Worm (Caenorhabditis elegans) whole organism, young adult: ENCODE results near the gene hlh-10.

ENCODE experiments used
- C06A6.2 ChIP-seq: fragments of 200-800 bp; sonication (Bioruptor generic); conservative IDR thresholded peaks from 2 replicates; pipeline ENCODE4 v1.3.6; 2022; ENCODE audit warnings: missing genetic modification characterization, missing compliant biosample characterization
- F22D6.2 ChIP-seq: sonication (generic microtip); optimal IDR thresholded peaks from 2 replicates; lab custom pipeline; 2016; ENCODE audit warnings: mild to moderate bottlenecking, missing genetic modification characterization, missing compliant biosample characterization
- F57A8.1 ChIP-seq: fragments of 200-800 bp; sonication (Bioruptor generic); optimal IDR thresholded peaks from 2 replicates; lab custom pipeline; 2018; ENCODE audit warnings: mild to moderate bottlenecking, missing genetic modification characterization, moderate library complexity, missing compliant biosample characterization
- F57C9.4 ChIP-seq: sonication (generic microtip); optimal IDR thresholded peaks from 2 replicates; lab custom pipeline; 2017; ENCODE audit warnings: mild to moderate bottlenecking, missing genetic modification characterization, missing compliant biosample characterization
- K12H6.12 ChIP-seq: fragments of 200-800 bp; sonication (Bioruptor generic); optimal IDR thresholded peaks from 2 replicates; lab custom pipeline; 2018; ENCODE audit warnings: mild to moderate bottlenecking, missing genetic modification characterization, missing compliant biosample characterization
- Y53F4B.3 ChIP-seq: fragments of 200-800 bp; sonication (Bioruptor generic); IDR thresholded peaks from 2 replicates; pipeline ENCODE4 v1.3.6; 2022; ENCODE audit warnings: missing genetic modification reagents, missing genetic modification characterization, missing compliant biosample characterization
- Y53G8AR.9 ChIP-seq: fragments of 200-800 bp; sonication (Bioruptor generic); conservative IDR thresholded peaks from 2 replicates; pipeline ENCODE4 v1.3.6; 2022; ENCODE audit warnings: missing genetic modification reagents, missing genetic modification characterization, missing compliant biosample characterization
- Y79H2A.3 ChIP-seq: fragments of 200-800 bp; sonication (Bioruptor generic); conservative IDR thresholded peaks from 2 replicates; pipeline ENCODE4 v1.3.6; 2022; ENCODE audit warnings: missing genetic modification reagents, missing genetic modification characterization, missing compliant biosample characterization
- ama-1 ChIP-seq, 3 experiments: fragments of 150-350 bp in 1 of 3; sonication (generic microtip) in 2 of 3; optimal IDR thresholded peaks; 2 replicates each; lab custom pipeline; 2014 to 2018; ENCODE audit warnings: missing biosample characterization in 2 of 3, missing genetic modification characterization in 2 of 3, missing genetic modification reagents in 2 of 3
- aptf-3 ChIP-seq: fragments of 200-800 bp; sonication (Bioruptor generic); IDR thresholded peaks from 2 replicates; pipeline ENCODE4 v1.3.6; 2022; ENCODE audit warnings: missing genetic modification characterization, missing compliant biosample characterization
- athp-1 ChIP-seq: sonication (generic microtip); optimal IDR thresholded peaks from 2 replicates; lab custom pipeline; 2017; ENCODE audit warnings: mild to moderate bottlenecking, missing genetic modification characterization, missing compliant biosample characterization
- attf-5 ChIP-seq: fragments of 200-800 bp; sonication (Bioruptor generic); optimal IDR thresholded peaks from 2 replicates; lab custom pipeline; 2018; ENCODE audit warnings: mild to moderate bottlenecking, missing genetic modification characterization, missing compliant biosample characterization
- cebp-1 ChIP-seq, 2 experiments: fragments of 200-800 bp in 1 of 2; sonication (Bioruptor generic) in 1 of 2; sonication (generic microtip) in 1 of 2; IDR thresholded peaks in 1 of 2; optimal IDR thresholded peaks in 1 of 2; 2 replicates each; pipeline versions ENCODE4 v1.3.6 to Lab custom; 2017 to 2022; ENCODE audit warnings: missing compliant biosample characterization in 2 of 2, missing genetic modification characterization in 2 of 2, mild to moderate bottlenecking in 1 of 2, missing genetic modification reagents in 1 of 2, moderate library complexity in 1 of 2
- dpff-1 ChIP-seq: sonication (generic microtip); optimal IDR thresholded peaks from 2 replicates; lab custom pipeline; 2017; ENCODE audit warnings: mild to moderate bottlenecking, missing genetic modification characterization, missing compliant biosample characterization
- dpl-1 ChIP-seq: fragments of 150-350 bp; optimal IDR thresholded peaks from 2 replicates; lab custom pipeline; 2014; ENCODE audit warnings: missing biosample characterization, missing genetic modification reagents, missing genetic modification characterization
- efl-1 ChIP-seq: fragments of 150-350 bp; optimal IDR thresholded peaks from 2 replicates; lab custom pipeline; 2014; ENCODE audit warnings: missing biosample characterization, missing genetic modification reagents, missing genetic modification characterization
- ekl-4 ChIP-seq: fragments of 200-800 bp; sonication (Bioruptor generic); IDR thresholded peaks from 2 replicates; pipeline ENCODE4 v1.3.6; 2022; ENCODE audit warnings: missing genetic modification reagents, missing genetic modification characterization, missing compliant biosample characterization
- him-1 ChIP-seq: sonication (generic microtip); optimal IDR thresholded peaks from 2 replicates; lab custom pipeline; 2016; ENCODE audit warnings: missing genotype, missing genetic modification reagents, missing genetic modification characterization, missing compliant biosample characterization
- hmg-20 ChIP-seq: fragments of 200-800 bp; sonication (Bioruptor generic); IDR thresholded peaks from 2 replicates; pipeline ENCODE4 v1.3.6; 2022; ENCODE audit warnings: missing genetic modification reagents, missing genetic modification characterization, missing compliant biosample characterization
- hrde-1 ChIP-seq: sonication (generic microtip); optimal IDR thresholded peaks from 2 replicates; lab custom pipeline; 2016; ENCODE audit warnings: missing genetic modification characterization, mild to moderate bottlenecking, missing compliant biosample characterization, moderate library complexity, missing genotype, missing genetic modification reagents, borderline replicate concordance
- lag-1 ChIP-seq: fragments of 200-800 bp; sonication (Bioruptor generic); IDR thresholded peaks from 2 replicates; pipeline ENCODE4 v1.3.6; 2022; ENCODE audit warnings: missing genetic modification reagents, missing genetic modification characterization, missing compliant biosample characterization
- lin-26 ChIP-seq: fragments of 200-800 bp; sonication (Bioruptor generic); IDR thresholded peaks from 2 replicates; pipeline ENCODE4 v1.3.6; 2022; ENCODE audit warnings: missing genetic modification reagents, missing genetic modification characterization, missing compliant biosample characterization
- lin-35 ChIP-seq, 3 experiments: fragments of 150-350 bp in 2 of 3; sonication (generic microtip) in 1 of 3; optimal IDR thresholded peaks; 2 replicates each; lab custom pipeline; 2014 to 2018; ENCODE audit warnings: missing biosample characterization in 3 of 3, missing genetic modification characterization in 3 of 3, missing genetic modification reagents in 3 of 3
- madf-3 ChIP-seq: fragments of 200-800 bp; sonication (Bioruptor generic); IDR thresholded peaks from 2 replicates; pipeline ENCODE4 v1.3.6; 2022; ENCODE audit warnings: missing genetic modification reagents, missing genetic modification characterization, missing compliant biosample characterization
- madf-6 ChIP-seq: fragments of 200-800 bp; sonication (Bioruptor generic); IDR thresholded peaks from 2 replicates; pipeline ENCODE4 v1.3.6; 2022; ENCODE audit warnings: missing genetic modification reagents, missing genetic modification characterization, missing compliant biosample characterization
- madf-8 ChIP-seq: fragments of 200-800 bp; sonication (Bioruptor generic); conservative IDR thresholded peaks from 2 replicates; pipeline ENCODE4 v1.3.6; 2022; ENCODE audit warnings: missing genetic modification reagents, missing genetic modification characterization, missing compliant biosample characterization
- mes-4 ChIP-seq: sonication (generic microtip); optimal IDR thresholded peaks from 2 replicates; lab custom pipeline; 2016; ENCODE audit warnings: missing genotype, missing genetic modification characterization, missing compliant biosample characterization
- nhr-80 ChIP-seq: sonication (generic microtip); optimal IDR thresholded peaks from 2 replicates; lab custom pipeline; 2016; ENCODE audit warnings: missing genetic modification characterization, missing compliant biosample characterization
- rec-8 ChIP-seq, 2 experiments: sonication (generic microtip); optimal IDR thresholded peaks; 2 replicates each; lab custom pipeline; 2016; ENCODE audit warnings: mild to moderate bottlenecking in 2 of 2, missing genetic modification characterization in 2 of 2, missing genetic modification reagents in 2 of 2, missing genotype in 2 of 2, missing biosample characterization in 1 of 2, missing compliant biosample characterization in 1 of 2, moderate library complexity in 1 of 2
- rpc-1 ChIP-seq, 2 experiments: fragments of 150-350 bp in 1 of 2; sonication (generic microtip) in 1 of 2; optimal IDR thresholded peaks; 2 replicates each; lab custom pipeline; 2014 to 2018; ENCODE audit warnings: missing biosample characterization in 1 of 2, missing genetic modification characterization in 1 of 2, missing genetic modification reagents in 1 of 2, missing genotype in 1 of 2
- sdz-38 ChIP-seq: sonication (generic microtip); optimal IDR thresholded peaks from 2 replicates; lab custom pipeline; 2016; ENCODE audit warnings: missing genotype, missing genetic modification characterization, missing compliant biosample characterization
- snpc-1.1 ChIP-seq: sonication (generic microtip); optimal IDR thresholded peaks from 2 replicates; lab custom pipeline; 2017; ENCODE audit warnings: missing genetic modification characterization, mild to moderate bottlenecking, missing compliant biosample characterization, antibody characterized with exemption, moderate library complexity, missing genotype, missing genetic modification reagents; ENCODE audit not compliant: insufficient read depth
- snpc-3.4 ChIP-seq: sonication (generic microtip); optimal IDR thresholded peaks from 2 replicates; lab custom pipeline; 2017; ENCODE audit warnings: missing genetic modification characterization, mild to moderate bottlenecking, missing compliant biosample characterization, antibody characterized with exemption, moderate library complexity, missing genotype, missing genetic modification reagents
- snpc-4 ChIP-seq, 5 experiments: fragments of 150-350 bp in 1 of 5; sonication (generic microtip) in 4 of 5; optimal IDR thresholded peaks; 2 replicates each; lab custom pipeline; 2014 to 2018; ENCODE audit warnings: missing genetic modification characterization in 5 of 5, missing biosample characterization in 3 of 5, antibody characterized with exemption in 2 of 5, mild to moderate bottlenecking in 2 of 5, missing compliant biosample characterization in 2 of 5, missing genotype in 2 of 5, moderate library complexity in 2 of 5, missing genetic modification reagents in 1 of 5
- unc-62 ChIP-seq: fragments of 150-350 bp; optimal IDR thresholded peaks from 2 replicates; lab custom pipeline; 2014; ENCODE audit warnings: missing biosample characterization, missing genetic modification reagents, missing genetic modification characterization
- ztf-18 ChIP-seq: sonication (generic microtip); optimal IDR thresholded peaks from 2 replicates; lab custom pipeline; 2016; ENCODE audit warnings: missing genotype, mild to moderate bottlenecking, missing genetic modification characterization, missing compliant biosample characterization

Gene hlh-10

DNA sequence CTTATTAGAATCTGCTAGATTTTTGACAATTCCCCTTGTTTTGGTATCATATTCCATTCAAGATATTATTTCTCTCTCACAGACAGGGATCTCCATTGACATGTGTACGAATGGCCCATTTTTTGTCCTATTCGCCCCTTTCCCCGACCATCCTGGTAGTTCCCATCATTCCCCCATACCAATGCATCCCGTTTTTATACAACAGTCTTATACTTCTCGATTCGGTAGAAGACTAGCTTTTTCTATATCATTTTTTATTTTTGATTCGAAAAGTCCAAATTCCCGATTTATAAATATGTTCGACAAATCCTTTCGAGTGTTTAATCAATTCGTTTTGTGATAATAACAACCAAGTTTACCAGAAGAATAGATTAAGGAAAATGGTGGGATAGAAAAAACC is 44.9 kb upstream of the hlh-10 start:
- TF ChIP-seq lin-35 (GFP tag; optimal IDR thresholded peaks at IDR 0.05; lab: Kevin White, UChicago) = peak in 1 of 3 experiments; percentile 12
- TF ChIP-seq madf-6 (GFP tag; lab: Robert Waterston, UW) = 0 out of 2 replicates have a peak, but pooled peaks have one; percentile 21
- TF ChIP-seq ztf-18 (tag; lab: Kevin White, UChicago) = no peak
- peak; percentile 55; the same call in 1 of the 2 replicates for TF ChIP-seq lin-26 (GFP tag; lab: Robert Waterston, UW)
- no peak for TF ChIP-seq ama-1 (optimal IDR thresholded peaks at IDR 0.05; lab: Kevin White, UChicago)
- peak in 1 of 2 experiments; percentile 4 for TF ChIP-seq ama-1 (GFP tag; optimal IDR thresholded peaks at IDR 0.05; lab: Kevin White, UChicago)
- TF ChIP-seq snpc-3.4 (tag; lab: Kevin White, UChicago) = no peak
- no peak for TF ChIP-seq mes-4 (tag; lab: Kevin White, UChicago)
- TF ChIP-seq hrde-1 = peak; percentile 72
- TF ChIP-seq athp-1 = peak; percentile 24
- peak in 1 of 2 experiments; percentile 23 for TF ChIP-seq rec-8 (tag; optimal IDR thresholded peaks at IDR 0.05; lab: Kevin White, UChicago)
- no peak for TF ChIP-seq F57C9.4 (tag; lab: Kevin White, UChicago)
- TF ChIP-seq snpc-4 (GFP tag; optimal IDR thresholded peaks at IDR 0.05; lab: Kevin White, UChicago) = no peak
- peak in 1 of 4 experiments; percentile 13 for TF ChIP-seq snpc-4 (tag; optimal IDR thresholded peaks at IDR 0.05; lab: Kevin White, UChicago)
- TF ChIP-seq unc-62 (GFP tag; lab: Kevin White, UChicago) = no peak
- TF ChIP-seq K12H6.12 (tag; lab: Kevin White, UChicago) = peak; percentile 9
- peak; percentile 49; the same call in 1 of the 2 replicates for TF ChIP-seq cebp-1 (GFP tag; IDR thresholded peaks at IDR 0.05; lab: Robert Waterston, UW)
- peak; percentile 43 for TF ChIP-seq cebp-1 (tag; optimal IDR thresholded peaks at IDR 0.05; lab: Kevin White, UChicago)
- 0 out of 2 replicates have a peak, but pooled peaks have one; percentile 29 for TF ChIP-seq Y79H2A.3 (GFP tag; lab: Robert Waterston, UW)
- TF ChIP-seq Y53G8AR.9 (GFP tag; lab: Robert Waterston, UW) = 0 out of 2 replicates have a peak, but pooled peaks have one; percentile 56
- peak; percentile 79 for TF ChIP-seq him-1 (tag; lab: Kevin White, UChicago)
- TF ChIP-seq dpff-1 (tag; lab: Kevin White, UChicago) = peak; percentile 4
- TF ChIP-seq madf-3 (GFP tag; lab: Robert Waterston, UW) = 0 out of 2 replicates have a peak, but pooled peaks have one; percentile 31

DNA sequence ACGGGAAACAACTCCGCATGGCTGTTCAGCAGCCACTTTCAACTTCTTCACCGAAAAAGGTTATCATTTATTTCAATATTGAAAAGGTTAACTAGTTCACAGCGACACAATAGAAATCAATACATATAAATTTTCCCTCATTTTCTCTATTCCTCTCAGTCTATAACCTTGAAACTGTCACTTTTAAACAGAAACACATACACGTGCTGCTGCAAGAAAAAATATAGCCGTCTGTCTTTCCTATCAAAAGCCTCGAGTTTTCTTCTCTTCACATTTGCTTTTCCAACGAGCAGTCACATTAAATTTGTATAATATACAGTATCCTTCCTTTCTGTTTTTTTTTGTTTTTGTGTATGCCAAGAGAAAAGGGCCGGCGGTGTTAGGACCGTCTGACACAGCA is 42.2 kb upstream of the hlh-10 start:
- TF ChIP-seq nhr-80 (tag; lab: Kevin White, UChicago) (peak; percentile 54), C06A6.2 (GFP tag; lab: Robert Waterston, UW) (no peak)

DNA sequence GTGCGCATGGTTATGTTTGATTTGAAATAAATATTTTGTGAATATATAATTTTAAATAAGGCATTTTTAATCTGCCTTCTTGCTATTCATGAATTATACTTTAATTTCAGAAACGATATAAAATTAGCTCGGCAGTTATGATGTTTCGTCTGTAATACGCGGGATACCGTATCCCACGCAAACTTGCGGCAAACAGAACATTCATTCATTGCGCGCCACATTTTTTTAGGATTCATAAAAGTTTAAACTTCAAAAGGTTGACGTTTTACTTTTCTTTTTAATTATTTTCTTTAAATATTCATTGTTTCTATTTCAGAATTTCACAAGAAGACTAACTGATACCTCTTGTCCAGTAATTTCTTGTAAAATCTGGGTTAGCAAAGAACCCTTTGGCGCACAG is 40.9 kb upstream of the hlh-10 start, which contains the start of gene tag-153:
Gene tag-153 (plus strand): TSS at position 200 of the 400 bp plus-strand sequence.
- TF ChIP-seq ekl-4 (no peak), F22D6.2 (tag; lab: Kevin White, UChicago) (no peak), madf-8 (no peak; the same call in 1 of the 2 replicates), sdz-38 (tag; lab: Kevin White, UChicago) (no peak), attf-5 (GFP tag; lab: Kevin White, UChicago) (no peak), lag-1 (GFP tag; lab: Robert Waterston, UW) (no peak), snpc-1.1 (tag; lab: Kevin White, UChicago) (no peak), dpl-1 (GFP tag; lab: Kevin White, UChicago) (peak; percentile 17), rpc-1 (optimal IDR thresholded peaks at IDR 0.05; lab: Kevin White, UChicago) (no peak), rpc-1 (tag; optimal IDR thresholded peaks at IDR 0.05; lab: Kevin White, UChicago) (no peak), F57A8.1 (GFP tag; lab: Kevin White, UChicago) (no peak), efl-1 (GFP tag; lab: Kevin White, UChicago) (peak; percentile 66), aptf-3 (GFP tag; lab: Robert Waterston, UW) (no peak), hmg-20 (GFP tag; lab: Robert Waterston, UW) (no peak), madf-6 (GFP tag; lab: Robert Waterston, UW) (peak; percentile 62; the same call in 1 of the 2 replicates), Y53F4B.3 (GFP tag; lab: Robert Waterston, UW) (no peak)
